Worm (Caenorhabditis elegans) whole organism, L2 larva: ENCODE data around the gene C02B4.3.

Experiments used
- lin-13 ChIP-seq: fragments of 150-350 bp; optimal IDR thresholded peaks from 2 replicates; lab custom pipeline; 2014; ENCODE audit warnings: missing biosample characterization, missing genetic modification reagents, missing genetic modification characterization
- mdl-1 ChIP-seq, 2 experiments: fragments of 150-350 bp in 1 of 2; sonication (generic microtip) in 1 of 2; optimal IDR thresholded peaks; 2 replicates each; lab custom pipeline; 2017; ENCODE audit warnings: missing biosample characterization in 2 of 2, missing genetic modification characterization in 2 of 2
- nhr-11 ChIP-seq: fragments of 150-350 bp; optimal IDR thresholded peaks from 2 replicates; lab custom pipeline; 2014; ENCODE audit warnings: missing biosample characterization, missing genetic modification characterization
- nhr-25 ChIP-seq: fragments of 150-350 bp; sonication (generic microtip); optimal IDR thresholded peaks from 3 replicates; lab custom pipeline; 2014; ENCODE audit warnings: missing biosample characterization, missing genetic modification characterization
- snpc-4 ChIP-seq: fragments of 150-350 bp; optimal IDR thresholded peaks from 2 replicates; lab custom pipeline; 2014; ENCODE audit warnings: missing biosample characterization, missing genetic modification characterization
- unc-55 ChIP-seq: fragments of 150-350 bp; sonication (generic microtip); optimal IDR thresholded peaks from 3 replicates; lab custom pipeline; 2014; ENCODE audit warnings: missing biosample characterization, missing genetic modification reagents, missing genetic modification characterization
- unc-62 ChIP-seq: fragments of 150-350 bp; optimal IDR thresholded peaks from 2 replicates; lab custom pipeline; 2014; ENCODE audit warnings: missing biosample characterization, missing genetic modification reagents, missing genetic modification characterization
- ztf-11 ChIP-seq: sonication (generic microtip); optimal IDR thresholded peaks from 2 replicates; lab custom pipeline; 2017; ENCODE audit warnings: missing biosample characterization, missing genetic modification characterization

ce11 chrX:12678532-12678931 lies 18.9 kb upstream of the C02B4.3 start, which contains the start of gene adt-1:
- no peak for TF ChIP-seq nhr-11 (tag; lab: Kevin White, UChicago)
- TF ChIP-seq nhr-25 (tag; lab: Kevin White, UChicago), result no peak
- TF ChIP-seq unc-62, result no peak
- no peak for TF ChIP-seq snpc-4 (tag; lab: Kevin White, UChicago)
- TF ChIP-seq ztf-11 (tag; lab: Kevin White, UChicago), result no peak
- no peak for TF ChIP-seq mdl-1 (tag; optimal IDR thresholded peaks at IDR 0.05; lab: Kevin White, UChicago)
- TF ChIP-seq lin-13 (GFP tag; lab: Kevin White, UChicago), result no peak
- no peak for TF ChIP-seq unc-55
